Worm (Caenorhabditis elegans): ENCODE results near the gene F44A2.7.

- TF ChIP-seq lin-13 (tag; optimal IDR thresholded peaks at IDR 0.05) (peak; percentile 98), elt-1 (tag; optimal IDR thresholded peaks at IDR 0.05; ENCODE audit: borderline replicate concordance, insufficient read depth) (peak; percentile 52), unc-62 (GFP tag; optimal IDR thresholded peaks at IDR 0.05) (peak; percentile 94), ces-1 (GFP tag; optimal IDR thresholded peaks at IDR 0.05) (peak; percentile 92), snpc-4 (tag; optimal IDR thresholded peaks at IDR 0.05) (no peak), ztf-11 (tag; optimal IDR thresholded peaks at IDR 0.05) (peak; percentile 96), pha-4 (tag; optimal IDR thresholded peaks at IDR 0.05) (peak; percentile 90)
These were observed 22.6 kb downstream of the F44A2.7 start, which contains the start of gene tos-1 for ce11 chrV:9343629-9344624.

All from whole organism, mixed stage, embryonic.